Worm (Caenorhabditis elegans): ENCODE measurements around the gene srd-13.

srd-13 gene

ce11 chrIV:5592956-5593355 lies 42.5 kb downstream of the srd-13 start:
- TF ChIP-seq him-1 (tag; optimal IDR thresholded peaks at IDR 0.05) = no peak
- TF ChIP-seq dao-5 (tag; optimal IDR thresholded peaks at IDR 0.05) = no peak
- TF ChIP-seq W03F9.2 (tag; optimal IDR thresholded peaks at IDR 0.05) = no peak

ce11 chrIV:5591134-5591533 lies 44.3 kb downstream of the srd-13 start:
- TF ChIP-seq W03F9.2 (tag; optimal IDR thresholded peaks at IDR 0.05) (no peak), dao-5 (tag; optimal IDR thresholded peaks at IDR 0.05) (no peak), him-1 (tag; optimal IDR thresholded peaks at IDR 0.05) (no peak)

- TF ChIP-seq W03F9.2 (tag; optimal IDR thresholded peaks at IDR 0.05) (no peak), dao-5 (tag; optimal IDR thresholded peaks at IDR 0.05) (no peak)
Measured at ce11 chrIV:5590120-5590519, 45.3 kb downstream of the srd-13 start.

ce11 chrIV:5587964-5588860 lies 47.2 kb downstream of the srd-13 start:
- TF ChIP-seq W03F9.2 (tag; optimal IDR thresholded peaks at IDR 0.05) (no peak), him-1 (tag; optimal IDR thresholded peaks at IDR 0.05) (no peak), dao-5 (tag; optimal IDR thresholded peaks at IDR 0.05) (no peak)

ce11 chrIV:5586320-5586720 lies 49.1 kb downstream of the srd-13 start:
- TF ChIP-seq W03F9.2 (tag; optimal IDR thresholded peaks at IDR 0.05) (no peak), him-1 (tag; optimal IDR thresholded peaks at IDR 0.05) (no peak), dao-5 (tag; optimal IDR thresholded peaks at IDR 0.05) (no peak)

- TF ChIP-seq him-1 (tag; optimal IDR thresholded peaks at IDR 0.05) (no peak), dao-5 (tag; optimal IDR thresholded peaks at IDR 0.05) (no peak), W03F9.2 (tag; optimal IDR thresholded peaks at IDR 0.05) (no peak)
Measured at ce11 chrIV:5584384-5584783, 51.1 kb downstream of the srd-13 start, which contains the start of gene fkh-7. fkh-7 (plus strand) TSS chrIV:5584684.
